Worm (Caenorhabditis elegans): ENCODE data around the gene srlf-23.

- TF ChIP-seq klf-2 (GFP tag; conservative IDR thresholded peaks at IDR 0.05) (no peak), ztf-23 (GFP tag; IDR thresholded peaks at IDR 0.05) (no peak), cog-1 (tag; optimal IDR thresholded peaks at IDR 0.05) (no peak), ztf-29 (GFP tag; IDR thresholded peaks at IDR 0.05) (no peak), med-1 (GFP tag; optimal IDR thresholded peaks at IDR 0.05; ENCODE audit: insufficient read depth) (no peak), flt-1 (GFP tag; IDR thresholded peaks at IDR 0.05) (no peak), tab-1 (GFP tag; IDR thresholded peaks at IDR 0.05) (no peak), T22C8.4 (GFP tag; IDR thresholded peaks at IDR 0.05) (no peak)
Observed at ce11 chrV:849042-849441, 44.3 kb downstream of the srlf-23 start.

Data from whole organism, midembryonic.